Worm (Caenorhabditis elegans) whole organism, L4/young adult: ENCODE measurements around the gene E02H9.1.
A peak's percentile ranks its signal among the peaks of the same experiment; 100 is the strongest.
"Not testable (repeated sequence)": the region's sequence is repeated elsewhere in the genome, so short reads cannot be mapped to it uniquely, and the experiment has no call there.

Experiments used
- W03F9.2 ChIP-seq: fragments of 150-350 bp; optimal IDR thresholded peaks from 2 replicates; lab custom pipeline; 2014; ENCODE audit warnings: missing biosample characterization, missing genetic modification characterization
- dao-5 ChIP-seq: sonication (generic microtip); optimal IDR thresholded peaks from 2 replicates; lab custom pipeline; 2016; ENCODE audit warnings: missing genotype, missing genetic modification characterization, moderate library complexity, missing compliant biosample characterization
- him-1 ChIP-seq: sonication (generic microtip); optimal IDR thresholded peaks from 2 replicates; lab custom pipeline; 2016; ENCODE audit warnings: missing genotype, missing genetic modification reagents, missing genetic modification characterization, missing compliant biosample characterization

E02H9.1 gene

ce11 chrIII:2458742-2459141, 9.5 kb upstream of the E02H9.1 start, which contains the start of gene E02H9.3:
E02H9.3 (plus strand) TSS chrIII:2459042.
- not testable (repeated sequence) for TF ChIP-seq W03F9.2 (tag; lab: Kevin White, UChicago); dao-5 (tag; lab: Kevin White, UChicago); him-1

ce11 chrIII:2471855-2472254, 3.6 kb downstream of the E02H9.1 start:
- TF ChIP-seq him-1 (no peak), W03F9.2 (tag; lab: Kevin White, UChicago) (peak; percentile 35), dao-5 (tag; lab: Kevin White, UChicago) (no peak)

- no peak for TF ChIP-seq W03F9.2 (tag; lab: Kevin White, UChicago)
- TF ChIP-seq dao-5 (tag; lab: Kevin White, UChicago), result no peak
- TF ChIP-seq him-1, result no peak
Measured at ce11 chrIII:2473554-2473953, 5.3 kb downstream of the E02H9.1 start, which contains the start of gene smg-6. smg-6 (plus strand) TSS chrIII:2473854.

ce11 chrIII:2474781-2475180, 6.5 kb downstream of the E02H9.1 start:
- no peak for TF ChIP-seq W03F9.2 (tag; lab: Kevin White, UChicago)
- no peak for TF ChIP-seq dao-5 (tag; lab: Kevin White, UChicago)
- TF ChIP-seq him-1, result no peak

DNA sequence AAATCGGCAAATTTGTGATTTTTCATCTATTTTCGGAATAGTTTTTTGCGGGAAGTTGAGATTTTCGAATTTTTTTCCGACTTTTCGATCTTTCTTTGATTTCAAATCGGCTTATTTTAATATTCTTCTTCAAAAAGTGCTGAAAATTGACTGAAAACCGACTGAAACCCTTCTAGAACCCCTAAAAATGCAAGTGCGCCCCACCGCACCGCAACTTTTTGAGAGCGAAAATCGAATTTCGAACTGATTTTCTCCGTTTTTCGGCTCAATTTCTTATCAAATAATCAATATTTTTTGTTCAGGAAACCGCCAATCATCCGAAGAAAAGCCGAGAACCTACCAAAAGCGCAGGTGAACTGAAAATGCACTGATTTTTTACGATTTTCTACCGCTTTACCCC, 9.0 kb downstream of the E02H9.1 start:
- TF ChIP-seq him-1 (no peak), W03F9.2 (tag; lab: Kevin White, UChicago) (no peak), dao-5 (tag; lab: Kevin White, UChicago) (no peak)

ce11 chrIII:2478605-2479004, 10.3 kb downstream of the E02H9.1 start:
- no peak for TF ChIP-seq him-1
- TF ChIP-seq dao-5 (tag; lab: Kevin White, UChicago), result no peak
- TF ChIP-seq W03F9.2 (tag; lab: Kevin White, UChicago), result no peak

ce11 chrIII:2482171-2482570, 13.9 kb downstream of the E02H9.1 start:
- TF ChIP-seq W03F9.2 (tag; lab: Kevin White, UChicago), result no peak
- no peak for TF ChIP-seq dao-5 (tag; lab: Kevin White, UChicago)
- no peak for TF ChIP-seq him-1

ce11 chrIII:2482754-2483153, 14.5 kb downstream of the E02H9.1 start:
- TF ChIP-seq dao-5 (tag; lab: Kevin White, UChicago) (no peak), him-1 (no peak), W03F9.2 (tag; lab: Kevin White, UChicago) (no peak)

- TF ChIP-seq him-1, result no peak
- TF ChIP-seq W03F9.2 (tag; lab: Kevin White, UChicago), result no peak
- TF ChIP-seq dao-5 (tag; lab: Kevin White, UChicago), result no peak
Measured at ce11 chrIII:2487046-2487760, 18.9 kb downstream of the E02H9.1 start, which contains the start of gene Y54F10AL.1. Y54F10AL.1 (plus strand) TSS chrIII:2487710.

ce11 chrIII:2506463-2506862, 38.2 kb downstream of the E02H9.1 start:
- TF ChIP-seq him-1 (no peak), dao-5 (tag; lab: Kevin White, UChicago) (no peak), W03F9.2 (tag; lab: Kevin White, UChicago) (no peak)

- TF ChIP-seq W03F9.2 (tag; lab: Kevin White, UChicago) (no peak), dao-5 (tag; lab: Kevin White, UChicago) (no peak), him-1 (no peak)
Measured at ce11 chrIII:2507938-2508337, 39.7 kb downstream of the E02H9.1 start, which contains the start of gene Y54F10AM.8. Y54F10AM.8 (minus strand) TSS chrIII:2507972.

DNA sequence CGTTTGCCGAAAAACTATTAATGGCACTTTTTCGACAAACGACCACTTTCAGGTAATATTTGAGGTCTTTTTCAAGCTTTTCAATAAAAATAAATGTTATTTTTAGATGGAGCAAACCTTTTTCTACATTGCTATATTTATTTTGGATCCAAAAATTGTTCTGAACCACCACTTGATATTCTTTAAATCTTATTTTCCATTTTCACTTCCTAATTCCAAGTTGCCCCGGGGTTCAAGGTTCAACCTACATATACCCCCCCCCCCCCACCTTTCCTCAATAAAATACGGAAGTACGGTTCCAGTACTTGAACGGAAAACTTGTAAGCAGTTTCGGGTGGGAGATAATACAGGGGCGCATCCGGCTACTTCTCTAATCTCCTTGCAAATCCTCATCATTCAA, 40.2 kb downstream of the E02H9.1 start, which contains the start of gene Y54F10AM.6:
TSS of gene Y54F10AM.6 (plus strand) at position 301 of the 400 bp plus-strand sequence.
- TF ChIP-seq him-1, result no peak
- no peak for TF ChIP-seq W03F9.2 (tag; lab: Kevin White, UChicago)
- TF ChIP-seq dao-5 (tag; lab: Kevin White, UChicago), result no peak

ce11 chrIII:2515461-2515860, 47.2 kb downstream of the E02H9.1 start:
- TF ChIP-seq W03F9.2 (tag; lab: Kevin White, UChicago), result no peak
- no peak for TF ChIP-seq dao-5 (tag; lab: Kevin White, UChicago)
- TF ChIP-seq him-1, result no peak
